Worm (Caenorhabditis elegans): ENCODE data around the gene C27C12.1.

DNA sequence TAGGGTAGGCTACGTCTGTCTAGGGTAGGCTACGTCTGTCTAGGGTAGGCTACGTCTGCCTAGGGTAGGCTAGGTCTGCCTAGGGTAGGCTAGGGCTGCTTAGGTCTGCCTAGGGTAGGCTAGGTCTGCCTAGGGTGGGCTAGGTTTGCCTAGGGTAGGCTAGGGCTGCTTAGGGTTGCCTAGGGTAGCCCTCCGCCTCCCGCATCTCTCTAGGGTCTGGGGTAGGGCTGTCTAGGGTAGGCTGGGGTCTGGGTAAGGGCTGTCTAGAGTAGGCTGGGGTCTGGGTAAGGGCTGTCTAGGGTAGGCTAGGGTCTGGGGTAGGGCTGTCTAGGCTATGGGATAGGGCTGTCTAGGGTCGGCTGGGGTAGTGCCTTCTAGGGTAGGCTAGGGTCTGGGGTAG is 24.1 kb upstream of the C27C12.1 start:
- TF ChIP-seq F49E8.2 (tag; optimal IDR thresholded peaks at IDR 0.05; ENCODE audit: insufficient read depth) (no peak), aptf-3 (GFP tag; IDR thresholded peaks at IDR 0.05) (no peak), pha-4 (tag; optimal IDR thresholded peaks at IDR 0.05) (no peak), nhr-90 (tag; optimal IDR thresholded peaks at IDR 0.05) (no peak)
